Worm (Caenorhabditis elegans) whole organism, L1 larva: ENCODE data around the gene dmsr-13.

Source experiments
- C04F5.9 ChIP-seq: sonication (generic microtip); optimal IDR thresholded peaks from 2 replicates; lab custom pipeline; 2016; ENCODE audit warnings: missing genetic modification characterization, missing compliant biosample characterization
- nhr-12 ChIP-seq: sonication (generic microtip); optimal IDR thresholded peaks from 2 replicates; lab custom pipeline; 2017; ENCODE audit warnings: missing biosample characterization, missing genetic modification characterization
- nhr-28 ChIP-seq: fragments of 150-350 bp; optimal IDR thresholded peaks from 2 replicates; lab custom pipeline; 2014; ENCODE audit warnings: missing biosample characterization, missing genetic modification characterization
- ztf-11 ChIP-seq, 2 experiments: sonication (generic microtip); optimal IDR thresholded peaks; 2 replicates each; lab custom pipeline; 2016 to 2017; ENCODE audit warnings: missing genetic modification characterization in 2 of 2, missing biosample characterization in 1 of 2, missing compliant biosample characterization in 1 of 2

DNA sequence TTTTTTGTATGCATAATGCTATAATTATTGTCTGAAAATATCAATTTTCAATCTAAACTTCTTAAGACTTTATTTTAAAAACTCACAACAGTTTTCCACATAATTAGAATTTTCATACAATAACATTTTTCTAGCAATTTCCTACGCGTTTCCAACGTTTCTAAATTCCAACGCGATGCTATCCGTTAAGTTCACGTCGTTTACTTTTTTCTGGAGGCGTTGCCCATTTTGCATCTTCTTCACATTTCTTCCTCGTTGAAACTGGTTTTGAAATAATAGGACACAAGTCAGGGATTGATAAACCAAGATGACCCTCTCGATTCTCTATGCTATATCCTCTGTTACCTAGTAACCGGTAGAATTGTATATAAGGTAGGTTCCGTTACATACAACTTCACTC is 15.5 kb upstream of the dmsr-13 start, which contains the start of the genes T15B7.14 and col-143:
- TF ChIP-seq nhr-28 (tag; lab: Kevin White, UChicago) (no peak), C04F5.9 (tag; lab: Kevin White, UChicago) (no peak), ztf-11 (tag; optimal IDR thresholded peaks at IDR 0.05; lab: Kevin White, UChicago) (no peak), nhr-12 (tag; lab: Kevin White, UChicago) (no peak)
